Worm (Caenorhabditis elegans) whole organism, early embryonic: ENCODE data around the gene F27E5.9.

Experiments
- B0310.2 ChIP-seq: sonication (generic microtip); optimal IDR thresholded peaks from 2 replicates; lab custom pipeline; 2016; ENCODE audit warnings: mild to moderate bottlenecking, missing genetic modification characterization, missing compliant biosample characterization
- F13C5.2 ChIP-seq: sonication (generic microtip); optimal IDR thresholded peaks from 2 replicates; lab custom pipeline; 2017; ENCODE audit warnings: mild to moderate bottlenecking, missing genetic modification characterization, inconsistent platforms, missing compliant biosample characterization
- aly-1 ChIP-seq: sonication (generic microtip); optimal IDR thresholded peaks from 2 replicates; lab custom pipeline; 2016; ENCODE audit warnings: missing genetic modification characterization, missing compliant biosample characterization
- ama-1 ChIP-seq: fragments of 150-350 bp; optimal IDR thresholded peaks from 2 replicates; lab custom pipeline; 2014
- ceh-13 ChIP-seq: fragments of 200-800 bp; sonication (Bioruptor generic); optimal IDR thresholded peaks from 2 replicates; lab custom pipeline; 2018; ENCODE audit warnings: mild to moderate bottlenecking, missing genetic modification characterization, missing compliant biosample characterization
- ceh-36 ChIP-seq: sonication (generic microtip); optimal IDR thresholded peaks from 2 replicates; lab custom pipeline; 2016; ENCODE audit warnings: missing genetic modification characterization, inconsistent platforms, missing compliant biosample characterization
- ets-7 ChIP-seq: sonication (generic microtip); optimal IDR thresholded peaks from 2 replicates; lab custom pipeline; 2016; ENCODE audit warnings: missing genotype, missing genetic modification characterization, missing compliant biosample characterization
- flt-1 ChIP-seq: fragments of 200-800 bp; sonication (Bioruptor generic); IDR thresholded peaks from 2 replicates; pipeline ENCODE4 v1.3.6; 2022; ENCODE audit warnings: missing genetic modification characterization, missing compliant biosample characterization
- hmbx-1 ChIP-seq: sonication (generic microtip); optimal IDR thresholded peaks from 2 replicates; lab custom pipeline; 2016; ENCODE audit warnings: mild to moderate bottlenecking, missing genetic modification characterization, missing compliant biosample characterization
- hmg-4 ChIP-seq: fragments of 200-800 bp; sonication (Bioruptor generic); optimal IDR thresholded peaks from 2 replicates; lab custom pipeline; 2018; ENCODE audit warnings: mild to moderate bottlenecking, missing genetic modification characterization, missing compliant biosample characterization
- hnd-1 ChIP-seq: sonication (generic microtip); optimal IDR thresholded peaks from 2 replicates; lab custom pipeline; 2016; ENCODE audit warnings: missing genetic modification characterization, missing compliant biosample characterization
- pes-1 ChIP-seq: fragments of 200-800 bp; sonication (Bioruptor generic); IDR thresholded peaks from 2 replicates; pipeline ENCODE4 v1.3.6; 2022; ENCODE audit warnings: missing genetic modification reagents, missing genetic modification characterization, missing compliant biosample characterization
- scrt-1 ChIP-seq: fragments of 200-800 bp; sonication (Bioruptor generic); IDR thresholded peaks from 2 replicates; pipeline ENCODE4 v1.3.6; 2022; ENCODE audit warnings: missing genetic modification characterization, missing compliant biosample characterization
- sea-1 ChIP-seq: fragments of 200-800 bp; sonication (Bioruptor generic); conservative IDR thresholded peaks from 2 replicates; pipeline ENCODE4 v1.3.6; 2022; ENCODE audit warnings: missing genetic modification characterization, missing compliant biosample characterization
- tbx-11 ChIP-seq: fragments of 200-800 bp; sonication (Bioruptor generic); IDR thresholded peaks from 2 replicates; pipeline ENCODE4 v1.3.6; 2022; ENCODE audit warnings: missing genetic modification characterization, missing compliant biosample characterization
- tbx-37 ChIP-seq: fragments of 200-800 bp; sonication (Bioruptor generic); conservative IDR thresholded peaks from 2 replicates; pipeline ENCODE4 v1.3.6; 2022; ENCODE audit warnings: missing genetic modification reagents, missing genetic modification characterization, missing compliant biosample characterization
- tra-4 ChIP-seq: sonication (generic microtip); optimal IDR thresholded peaks from 2 replicates; lab custom pipeline; 2017; ENCODE audit warnings: missing genetic modification characterization, missing compliant biosample characterization

The F27E5.9 gene

DNA sequence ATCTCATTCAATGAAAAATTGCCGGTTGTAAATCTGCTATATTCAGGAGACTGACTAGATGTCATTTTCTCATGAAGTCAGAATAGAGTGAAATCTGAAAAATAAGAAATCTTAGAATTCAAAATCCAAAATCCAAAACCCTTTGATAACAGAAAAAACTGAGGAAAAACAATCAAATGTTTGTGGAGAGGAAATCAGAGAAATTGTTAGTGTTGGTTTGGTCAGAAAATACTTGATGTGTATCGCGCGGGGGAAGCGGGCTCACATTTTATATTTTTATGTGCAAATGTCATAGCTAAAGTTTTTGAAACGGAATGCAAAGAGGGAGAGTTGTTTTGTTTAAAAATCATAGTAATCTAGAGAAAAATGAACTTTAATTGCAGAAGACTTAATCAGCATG lies 3.0 kb upstream of the F27E5.9 start, which contains the start of gene F27E5.5:
TSS of gene F27E5.5 (minus strand) at position 101 of the 400 bp plus-strand sequence.
- TF ChIP-seq tra-4 (tag; lab: Kevin White, UChicago) (no peak), B0310.2 (no peak), pes-1 (GFP tag; lab: Robert Waterston, UW) (no peak), flt-1 (GFP tag; lab: Robert Waterston, UW) (no peak), hnd-1 (no peak), aly-1 (tag; lab: Kevin White, UChicago) (no peak), F13C5.2 (tag; lab: Kevin White, UChicago) (no peak), scrt-1 (no peak), tbx-37 (GFP tag; lab: Robert Waterston, UW) (no peak), ama-1 (no peak), hmbx-1 (tag; lab: Kevin White, UChicago) (no peak), tbx-11 (GFP tag; lab: Robert Waterston, UW) (no peak)

DNA sequence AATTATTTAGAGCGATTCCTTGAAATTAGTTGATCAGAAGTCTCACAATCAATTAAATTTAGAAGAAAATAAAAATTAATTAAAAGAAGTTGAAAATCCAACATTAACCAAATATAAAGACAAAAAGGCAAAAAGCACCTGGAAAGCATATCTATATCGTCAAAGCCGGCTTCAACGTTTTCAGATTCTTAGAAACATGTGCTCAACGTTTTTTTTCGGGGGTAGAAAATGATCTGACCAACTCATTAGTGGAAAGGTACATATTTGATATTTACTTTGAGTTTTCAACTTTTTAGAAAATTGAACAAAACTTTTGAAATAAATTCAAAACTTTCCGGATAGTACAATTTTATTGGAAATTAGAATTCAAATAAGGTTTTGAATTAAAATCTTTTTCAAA lies 1.9 kb upstream of the F27E5.9 start:
- TF ChIP-seq ceh-13 (GFP tag; lab: Kevin White, UChicago) (no peak), tra-4 (tag; lab: Kevin White, UChicago) (no peak)

DNA sequence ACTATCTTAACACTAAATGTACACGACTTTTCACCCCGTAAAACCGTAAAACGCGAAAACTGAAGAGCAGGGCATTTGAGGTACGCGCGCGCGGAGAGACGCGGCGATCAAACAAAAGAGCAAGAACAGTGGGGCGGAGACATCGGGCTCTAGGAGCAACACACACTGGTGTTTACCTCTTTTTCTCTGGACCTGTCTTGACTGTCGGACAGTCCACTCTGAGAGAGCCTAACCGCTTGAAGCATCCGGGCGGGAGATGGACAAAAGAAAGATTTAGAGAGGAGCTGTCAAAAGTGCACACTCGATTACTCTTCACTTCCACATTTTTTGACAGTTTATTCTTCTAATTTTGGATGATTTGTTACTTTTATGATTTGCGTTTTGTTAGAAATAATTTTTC lies 2.0 kb downstream of the F27E5.9 start:
- TF ChIP-seq scrt-1: no peak
- TF ChIP-seq hnd-1: no peak
- TF ChIP-seq tra-4 (tag; lab: Kevin White, UChicago): no peak
- TF ChIP-seq ceh-36 (tag; lab: Kevin White, UChicago): no peak
- TF ChIP-seq hmg-4: no peak
- no peak for TF ChIP-seq tbx-37 (GFP tag; lab: Robert Waterston, UW)
- TF ChIP-seq tbx-11 (GFP tag; lab: Robert Waterston, UW): no peak

DNA sequence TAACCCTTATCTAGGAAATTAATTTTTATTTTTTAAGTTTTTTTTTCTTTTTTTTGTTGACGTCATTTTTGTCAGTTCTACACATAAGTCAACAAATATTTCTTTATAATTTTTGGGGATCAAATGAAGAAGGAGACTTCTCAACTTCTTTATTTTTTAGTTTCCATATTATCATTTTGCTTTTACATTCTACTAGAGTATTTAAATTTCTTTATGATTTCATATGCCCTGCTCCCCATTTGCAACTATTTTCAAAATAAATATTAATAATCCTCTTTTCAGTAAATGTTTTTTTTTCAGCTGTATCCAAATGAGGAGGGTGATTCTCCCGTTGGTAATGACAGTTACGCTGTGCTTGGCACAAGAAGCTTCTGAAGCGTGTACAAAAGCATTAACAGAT lies 2.6 kb downstream of the F27E5.9 start, which contains the start of gene phg-1:
TSS of gene phg-1 (plus strand) at position 301 of the 400 bp plus-strand sequence.
- TF ChIP-seq F13C5.2 (tag; lab: Kevin White, UChicago): no peak
- TF ChIP-seq ceh-36 (tag; lab: Kevin White, UChicago): no peak
- no peak for TF ChIP-seq ama-1
- no peak for TF ChIP-seq tbx-37 (GFP tag; lab: Robert Waterston, UW)
- TF ChIP-seq hmbx-1 (tag; lab: Kevin White, UChicago): no peak
- no peak for TF ChIP-seq hnd-1
- TF ChIP-seq aly-1 (tag; lab: Kevin White, UChicago): no peak
- TF ChIP-seq scrt-1: no peak
- no peak for TF ChIP-seq ets-7
- TF ChIP-seq tra-4 (tag; lab: Kevin White, UChicago): no peak
- no peak for TF ChIP-seq tbx-11 (GFP tag; lab: Robert Waterston, UW)
- no peak for TF ChIP-seq ceh-13 (GFP tag; lab: Kevin White, UChicago)
- TF ChIP-seq flt-1 (GFP tag; lab: Robert Waterston, UW): no peak
- TF ChIP-seq pes-1 (GFP tag; lab: Robert Waterston, UW): no peak
- TF ChIP-seq sea-1: no peak
- TF ChIP-seq B0310.2: no peak

DNA sequence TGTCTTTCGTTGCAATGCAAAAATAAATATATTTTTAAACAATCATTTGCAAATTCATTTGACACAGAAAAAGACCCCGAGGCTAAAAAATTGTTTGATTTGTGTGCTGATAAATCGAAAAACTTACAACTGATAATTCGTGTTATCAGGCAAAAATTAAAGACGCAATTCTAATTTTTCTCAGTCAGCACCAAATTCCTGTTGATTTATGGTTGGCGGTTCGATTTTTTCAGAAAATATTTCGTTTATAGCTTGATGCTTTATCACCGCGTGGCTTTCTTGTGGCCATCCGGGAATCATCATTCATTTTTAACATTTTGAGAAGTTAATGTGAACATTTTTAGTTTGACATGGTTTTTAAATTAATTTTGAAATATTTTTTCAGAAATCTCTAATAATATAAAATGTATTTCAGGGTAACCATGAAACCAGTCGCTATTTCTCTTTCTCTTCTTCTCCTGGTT lies 4.5 kb downstream of the F27E5.9 start, which contains the start of gene asah-2:
TSS of gene asah-2 (plus strand) at position 414 of the 464 bp plus-strand sequence.
- TF ChIP-seq ceh-36 (tag; lab: Kevin White, UChicago) (no peak), ets-7 (no peak), tbx-11 (GFP tag; lab: Robert Waterston, UW) (no peak), scrt-1 (no peak), hmbx-1 (tag; lab: Kevin White, UChicago) (no peak), hmg-4 (no peak), ama-1 (no peak), ceh-13 (GFP tag; lab: Kevin White, UChicago) (no peak), tbx-37 (GFP tag; lab: Robert Waterston, UW) (no peak), hnd-1 (no peak), tra-4 (tag; lab: Kevin White, UChicago) (no peak), pes-1 (GFP tag; lab: Robert Waterston, UW) (no peak)

DNA sequence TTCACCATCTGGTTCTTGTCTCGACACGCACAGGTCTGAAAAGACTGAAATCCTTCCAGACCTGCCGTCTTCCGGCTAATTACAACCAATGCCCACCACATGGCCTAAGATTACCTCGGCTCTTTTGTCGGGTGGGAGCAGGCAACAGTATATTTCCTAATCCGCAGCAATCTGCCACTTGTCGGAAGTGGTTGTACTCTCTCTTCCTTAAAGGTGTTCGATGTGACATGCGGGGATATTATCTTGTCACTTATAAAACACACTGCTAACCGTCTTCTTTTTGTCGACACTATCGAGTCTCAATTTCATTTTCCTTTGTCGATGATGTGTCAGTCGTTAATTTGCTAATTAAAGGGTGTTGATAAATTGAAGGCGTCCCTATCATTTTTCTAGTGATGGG lies 9.3 kb downstream of the F27E5.9 start, which contains the start of gene F27E5.3:
TSS of gene F27E5.3 (minus strand) at position 101 of the 400 bp plus-strand sequence.
- no peak for TF ChIP-seq ceh-13 (GFP tag; lab: Kevin White, UChicago)
- TF ChIP-seq aly-1 (tag; lab: Kevin White, UChicago): no peak
- TF ChIP-seq flt-1 (GFP tag; lab: Robert Waterston, UW): no peak
- no peak for TF ChIP-seq hnd-1
- no peak for TF ChIP-seq tbx-37 (GFP tag; lab: Robert Waterston, UW)
- no peak for TF ChIP-seq hmg-4
- TF ChIP-seq scrt-1: no peak
- no peak for TF ChIP-seq tbx-11 (GFP tag; lab: Robert Waterston, UW)
- TF ChIP-seq B0310.2: no peak
- no peak for TF ChIP-seq tra-4 (tag; lab: Kevin White, UChicago)
- TF ChIP-seq ets-7: no peak

DNA sequence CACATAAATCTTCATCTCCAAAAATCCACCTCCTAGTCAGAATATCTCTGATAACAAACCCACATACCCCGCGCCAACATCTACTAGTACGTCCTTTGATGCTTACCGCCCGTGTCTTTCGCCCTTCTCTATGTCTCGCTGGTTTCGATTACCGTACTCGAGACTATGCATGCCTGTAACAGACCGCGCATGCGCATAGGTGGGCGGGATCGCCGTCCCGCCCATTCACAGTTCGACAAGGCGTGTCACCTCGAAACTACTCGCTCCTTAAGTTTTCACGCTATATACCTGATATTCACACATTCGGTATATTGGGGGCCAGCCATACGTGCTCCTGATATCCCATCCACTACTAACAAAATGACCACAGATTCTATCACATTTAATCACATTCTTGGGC lies 11.7 kb downstream of the F27E5.9 start, which contains the start of gene pax-3:
TSS of gene pax-3 (plus strand) at position 83 of the 400 bp plus-strand sequence.
- TF ChIP-seq hmbx-1 (tag; lab: Kevin White, UChicago) (no peak), pes-1 (GFP tag; lab: Robert Waterston, UW) (no peak), ceh-13 (GFP tag; lab: Kevin White, UChicago) (no peak), hmg-4 (no peak), tbx-11 (GFP tag; lab: Robert Waterston, UW) (no peak), tbx-37 (GFP tag; lab: Robert Waterston, UW) (no peak), F13C5.2 (tag; lab: Kevin White, UChicago) (no peak), ceh-36 (tag; lab: Kevin White, UChicago) (no peak), ama-1 (no peak), flt-1 (GFP tag; lab: Robert Waterston, UW) (no peak), B0310.2 (no peak)

DNA sequence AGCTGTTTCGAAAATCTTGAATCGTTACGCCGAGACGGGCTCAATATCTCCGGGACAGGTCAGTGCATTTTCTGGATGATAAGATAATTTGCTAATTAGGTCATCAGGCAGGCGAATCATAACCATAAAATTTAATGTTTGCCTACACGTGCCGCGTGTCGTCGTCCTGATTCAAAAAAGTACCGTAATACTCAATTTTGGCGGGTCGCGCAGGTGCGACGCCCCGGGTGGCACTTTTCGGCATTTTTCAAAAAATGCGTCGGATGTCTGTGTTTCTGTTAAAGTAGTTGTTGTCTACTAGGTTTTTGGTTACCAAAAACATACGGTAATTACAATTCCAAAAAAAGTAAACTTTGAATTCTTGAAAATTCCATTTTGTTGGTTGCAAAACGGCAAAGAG lies 12.8 kb downstream of the F27E5.9 start:
- TF ChIP-seq tra-4 (tag; lab: Kevin White, UChicago) (no peak), ets-7 (no peak), ama-1 (no peak), tbx-11 (GFP tag; lab: Robert Waterston, UW) (no peak), aly-1 (tag; lab: Kevin White, UChicago) (no peak), hmg-4 (no peak), flt-1 (GFP tag; lab: Robert Waterston, UW) (no peak), pes-1 (GFP tag; lab: Robert Waterston, UW) (no peak), scrt-1 (no peak), hmbx-1 (tag; lab: Kevin White, UChicago) (no peak), hnd-1 (no peak), ceh-36 (tag; lab: Kevin White, UChicago) (no peak), ceh-13 (GFP tag; lab: Kevin White, UChicago) (no peak), sea-1 (no peak), B0310.2 (no peak), F13C5.2 (tag; lab: Kevin White, UChicago) (no peak), tbx-37 (GFP tag; lab: Robert Waterston, UW) (no peak)
